Worm (Caenorhabditis elegans): ENCODE measurements around the gene din-1.

DNA sequence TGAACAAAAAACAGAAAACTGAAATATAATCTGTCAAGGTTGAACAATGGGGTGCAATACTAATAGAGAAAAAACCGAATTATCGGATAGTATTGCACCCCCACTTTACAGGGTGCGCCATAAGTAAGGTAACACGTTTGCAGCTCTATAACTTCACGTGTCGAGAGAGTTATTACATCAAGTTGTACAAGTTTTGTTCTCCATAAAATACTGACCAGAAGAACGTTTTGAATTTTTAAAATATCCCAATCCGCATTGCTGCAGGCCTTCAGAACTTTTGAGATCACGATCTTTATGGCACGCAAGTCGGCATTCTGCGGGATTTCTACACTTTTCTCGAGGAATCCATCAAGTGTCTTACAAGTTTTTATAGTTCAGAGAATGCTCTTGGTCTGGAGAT is 4.4 kb upstream of the din-1 start:
- TF ChIP-seq ref-1 (GFP tag; conservative IDR thresholded peaks at IDR 0.05), result no peak
- TF ChIP-seq ztf-29 (GFP tag; IDR thresholded peaks at IDR 0.05), result no peak
